Worm (Caenorhabditis elegans): ENCODE measurements around the gene T24F1.4.

ce11 chrII:11361751-11362150, 47.7 kb upstream of the T24F1.4 start:
- TF ChIP-seq W03F9.2 (tag; optimal IDR thresholded peaks at IDR 0.05) (no peak), him-1 (tag; optimal IDR thresholded peaks at IDR 0.05) (no peak), dao-5 (tag; optimal IDR thresholded peaks at IDR 0.05) (no peak)

All from whole organism, L4/young adult.